Fruit fly (Drosophila melanogaster): ENCODE data around the gene CG10154.

CG10154 gene

DNA sequence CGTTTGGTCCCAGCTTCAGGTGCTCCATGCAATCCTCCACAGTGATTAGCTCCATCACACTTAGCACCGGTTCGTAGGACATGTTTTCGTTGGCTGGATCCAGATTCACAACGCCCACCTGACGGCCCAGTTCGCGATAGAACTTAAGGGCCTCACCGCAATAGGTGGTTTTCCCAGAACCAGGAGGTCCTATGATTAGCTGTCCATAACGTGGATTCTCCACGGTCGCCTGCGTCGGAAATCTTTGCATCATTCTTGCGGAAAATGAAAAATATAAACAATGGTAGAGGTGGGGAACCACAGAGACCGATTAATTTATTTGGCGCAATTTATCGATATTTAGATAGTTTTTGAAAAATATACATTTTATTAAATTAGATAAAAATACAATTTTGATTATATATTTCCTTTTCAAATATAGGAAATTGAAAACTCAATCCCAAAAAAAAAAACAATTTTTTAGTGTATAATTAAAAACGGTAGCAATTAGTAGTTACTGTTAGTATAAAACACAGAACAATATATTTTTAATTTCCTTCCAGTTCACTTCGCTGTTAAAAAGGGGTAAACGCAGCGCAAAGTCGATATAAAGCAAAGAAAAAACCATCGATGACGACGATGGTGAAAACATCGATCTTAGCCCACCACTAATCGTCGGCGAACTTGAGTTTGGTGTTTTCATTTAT, 24.6 kb downstream of the CG10154 start, which contains the start of the genes CG10222 and flr:
CG10222 (minus strand) TSS at position 254 of the 686 bp plus-strand sequence.
flr (plus strand) TSS at position 644 of the 686 bp plus-strand sequence.
- peak; percentile 68 for TF ChIP-seq amos (GFP tag; IDR thresholded peaks at IDR 0.05; ENCODE audit: partially characterized antibody)
- peak; percentile 35 for TF ChIP-seq Nf-YC (tag; optimal IDR thresholded peaks at IDR 0.05)
- peak; percentile 8 for TF ChIP-seq sug (tag; optimal IDR thresholded peaks at IDR 0.05)
- TF ChIP-seq CG1603 (tag; optimal IDR thresholded peaks at IDR 0.05), result peak; percentile 7
- no peak for TF ChIP-seq CG6254 (GFP tag; optimal IDR thresholded peaks at IDR 0.05)
- peak; percentile 82 for TF ChIP-seq HLH4C (GFP tag; IDR thresholded peaks at IDR 0.05; ENCODE audit: partially characterized antibody)
- no peak for TF ChIP-seq lov (optimal IDR thresholded peaks at IDR 0.05)
- no peak for TF ChIP-seq lov (GFP tag; IDR thresholded peaks at IDR 0.05)
- no peak for TF ChIP-seq CG7839 (tag; optimal IDR thresholded peaks at IDR 0.05)
- peak; percentile 58; the same call in 2 of the 3 replicates for TF ChIP-seq CG34224 (GFP tag; IDR thresholded peaks at IDR 0.05; ENCODE audit: partially characterized antibody)
- TF ChIP-seq dati (GFP tag; IDR thresholded peaks at IDR 0.05), result no peak
- TF ChIP-seq CG2129 (GFP tag; IDR thresholded peaks at IDR 0.05; ENCODE audit: partially characterized antibody), result peak; percentile 46; the same call in 1 of the 2 replicates
- no peak for TF ChIP-seq z (GFP tag; IDR thresholded peaks at IDR 0.05)
- no peak for TF ChIP-seq CG2199 (GFP tag; IDR thresholded peaks at IDR 0.05)
- TF ChIP-seq Dll (GFP tag; IDR thresholded peaks at IDR 0.05; ENCODE audit: partially characterized antibody), result peak; percentile 85
- peak; percentile 30 for TF ChIP-seq Max (GFP tag; optimal IDR thresholded peaks at IDR 0.05)
- peak; percentile 42 for TF ChIP-seq CG12391 (tag; optimal IDR thresholded peaks at IDR 0.05)
- TF ChIP-seq CG8359 (GFP tag; optimal IDR thresholded peaks at IDR 0.05; ENCODE audit: borderline replicate concordance), result no peak
- TF ChIP-seq HHEX (GFP tag; optimal IDR thresholded peaks at IDR 0.05), result no peak
- TF ChIP-seq Med (GFP tag), result no peak
- TF ChIP-seq sna (GFP tag; IDR thresholded peaks at IDR 0.05; ENCODE audit: partially characterized antibody), result 0 out of 2 replicates have a peak, but pooled peaks have one; percentile 51
- no peak for TF ChIP-seq cwo (GFP tag; optimal IDR thresholded peaks at IDR 0.05)
- no peak for TF ChIP-seq CG3163 (GFP tag; optimal IDR thresholded peaks at IDR 0.05)
- TF ChIP-seq CG16815 (GFP tag; optimal IDR thresholded peaks at IDR 0.05), result no peak
- TF ChIP-seq CG16813 (GFP tag; IDR thresholded peaks at IDR 0.05; ENCODE audit: partially characterized antibody), result peak; percentile 75
- peak; percentile 69 for TF ChIP-seq Dp (GFP tag; optimal IDR thresholded peaks at IDR 0.05)
- TF ChIP-seq CG3995 (GFP tag; optimal IDR thresholded peaks at IDR 0.05), result peak; percentile 17
- no peak for TF ChIP-seq otp (GFP tag; IDR thresholded peaks at IDR 0.05)
- TF ChIP-seq CG13424 (tag; optimal IDR thresholded peaks at IDR 0.05), result peak; percentile 18
- no peak for TF ChIP-seq caup (GFP tag; optimal IDR thresholded peaks at IDR 0.05; ENCODE audit: severe bottlenecking)
- TF ChIP-seq Rfx (GFP tag; IDR thresholded peaks at IDR 0.05), result peak; percentile 43; the same call in 1 of the 2 replicates
- TF ChIP-seq CG8281 (tag; optimal IDR thresholded peaks at IDR 0.05), result no peak
- TF ChIP-seq CG4328 (GFP tag; optimal IDR thresholded peaks at IDR 0.05), result no peak
- no peak for TF ChIP-seq B-H1 (GFP tag; IDR thresholded peaks at IDR 0.05)
- TF ChIP-seq CG17361 (GFP tag; IDR thresholded peaks at IDR 0.05), result peak; percentile 45; the same call in 1 of the 3 replicates
- peak; percentile 22 for TF ChIP-seq pzg (GFP tag; optimal IDR thresholded peaks at IDR 0.05)
- no peak for TF ChIP-seq pho (GFP tag; optimal IDR thresholded peaks at IDR 0.05)
- peak; percentile 14; the same call in 1 of the 3 replicates for TF ChIP-seq jigr1 (GFP tag; IDR thresholded peaks at IDR 0.05)
- TF ChIP-seq CG15269 (tag; optimal IDR thresholded peaks at IDR 0.05), result peak; percentile 5
- peak; percentile 15 for TF ChIP-seq CG3281 (GFP tag; optimal IDR thresholded peaks at IDR 0.05)
- TF ChIP-seq CG11247 (GFP tag; IDR thresholded peaks at IDR 0.05), result no peak
- TF ChIP-seq CG13775 (GFP tag; optimal IDR thresholded peaks at IDR 0.05), result no peak
- TF ChIP-seq CG7745 (tag; optimal IDR thresholded peaks at IDR 0.05), result no peak
- TF ChIP-seq CG32532 (GFP tag; IDR thresholded peaks at IDR 0.05), result no peak
- TF ChIP-seq CoRest (tag; optimal IDR thresholded peaks at IDR 0.05), result peak; percentile 46
- no peak for TF ChIP-seq CG31365 (tag; optimal IDR thresholded peaks at IDR 0.05)
- TF ChIP-seq en (GFP tag; optimal IDR thresholded peaks at IDR 0.05), result no peak
- TF ChIP-seq Lhr (GFP tag; optimal IDR thresholded peaks at IDR 0.05), result peak; percentile 9
